Fruit fly (Drosophila melanogaster) whole organism, embryonic: ENCODE measurements around the gene CG17959.

Experiments
- B-H2 ChIP-seq: fragments of 200-800 bp; sonication (Bioruptor generic); optimal IDR thresholded peaks from 2 replicates; lab custom pipeline; 2018; ENCODE audit warnings: missing biosample characterization, mild to moderate bottlenecking, missing genetic modification characterization
- CG10147 ChIP-seq: fragments of 200-800 bp; sonication (Bioruptor generic); optimal IDR thresholded peaks from 2 replicates; lab custom pipeline; 2019; ENCODE audit warnings: missing biosample characterization, mild to moderate bottlenecking, missing genetic modification characterization, moderate library complexity
- CG10209 ChIP-seq: fragments of 200-800 bp; sonication (Bioruptor generic); optimal IDR thresholded peaks from 3 replicates; lab custom pipeline; 2017; ENCODE audit warnings: missing biosample characterization, mild to moderate bottlenecking, missing genetic modification characterization, missing genetic modification reagents
- CG10431 ChIP-seq: fragments of 200-800 bp; sonication (Bioruptor generic); optimal IDR thresholded peaks from 3 replicates; lab custom pipeline; 2018; ENCODE audit warnings: missing biosample characterization, mild to moderate bottlenecking, missing genetic modification characterization
- CG11695 ChIP-seq: fragments of 200-800 bp; sonication (Bioruptor generic); IDR thresholded peaks from 3 replicates; pipeline ENCODE4 v1.3.6; 2022; ENCODE audit warnings: missing biosample characterization, missing genetic modification characterization
- CG11696 ChIP-seq: fragments of 200-800 bp; sonication (Bioruptor generic); IDR thresholded peaks from 2 replicates; pipeline ENCODE4 v1.3.6; 2022; ENCODE audit warnings: missing biosample characterization, missing genetic modification characterization
- CG11723 ChIP-seq: fragments of 200-800 bp; sonication (Bioruptor generic); optimal IDR thresholded peaks from 2 replicates; lab custom pipeline; 2017; ENCODE audit warnings: missing biosample characterization, mild to moderate bottlenecking, missing genetic modification characterization
- CG12744 ChIP-seq: fragments of 200-800 bp; sonication (Bioruptor generic); optimal IDR thresholded peaks from 2 replicates; lab custom pipeline; 2016; ENCODE audit warnings: missing biosample characterization, missing genetic modification characterization
- CG14965 ChIP-seq: fragments of 200-800 bp; sonication (Bioruptor generic); optimal IDR thresholded peaks from 2 replicates; lab custom pipeline; 2016; ENCODE audit warnings: missing biosample characterization, missing genetic modification characterization, borderline replicate concordance
- CG15073 ChIP-seq: fragments of 200-800 bp; sonication (Bioruptor generic); optimal IDR thresholded peaks from 2 replicates; lab custom pipeline; 2016; ENCODE audit warnings: missing biosample characterization, missing genetic modification characterization
- CG15514 ChIP-seq: fragments of 200-800 bp; sonication (Bioruptor generic); optimal IDR thresholded peaks from 3 replicates; lab custom pipeline; 2017; ENCODE audit warnings: missing biosample characterization, missing genetic modification characterization, mild to moderate bottlenecking, moderate library complexity, missing genetic modification reagents
- CG1603 ChIP-seq: fragments of 200-800 bp; sonication (Bioruptor generic); optimal IDR thresholded peaks from 2 replicates; lab custom pipeline; 2019; ENCODE audit warnings: missing biosample characterization, mild to moderate bottlenecking, missing genetic modification characterization, moderate library complexity
- CG17912 ChIP-seq: fragments of 200-800 bp; sonication (Bioruptor generic); optimal IDR thresholded peaks from 2 replicates; lab custom pipeline; 2018; ENCODE audit warnings: missing biosample characterization, mild to moderate bottlenecking, missing genetic modification characterization
- CG1792 ChIP-seq: fragments of 200-800 bp; sonication (Bioruptor generic); optimal IDR thresholded peaks from 2 replicates; lab custom pipeline; 2016; ENCODE audit warnings: missing biosample characterization, missing genetic modification characterization
- CG18011 ChIP-seq: fragments of 200-800 bp; sonication (Bioruptor generic); optimal IDR thresholded peaks from 2 replicates; lab custom pipeline; 2017; ENCODE audit warnings: missing biosample characterization, missing genetic modification characterization, mild to moderate bottlenecking, moderate library complexity, missing genotype
- CG18262 ChIP-seq: fragments of 200-800 bp; optimal IDR thresholded peaks from 3 replicates; lab custom pipeline; 2019; ENCODE audit warnings: missing biosample characterization, mild to moderate bottlenecking, missing genetic modification characterization, moderate library complexity
- CG4424 ChIP-seq: fragments of 200-800 bp; sonication (Bioruptor generic); optimal IDR thresholded peaks from 3 replicates; lab custom pipeline; 2016; ENCODE audit warnings: missing biosample characterization, missing genetic modification characterization
- CG5180 ChIP-seq: fragments of 200-800 bp; sonication (Bioruptor generic); optimal IDR thresholded peaks from 3 replicates; lab custom pipeline; 2017; ENCODE audit warnings: missing biosample characterization, missing genetic modification characterization, mild to moderate bottlenecking, moderate library complexity, missing genetic modification reagents
- CG6254 ChIP-seq: fragments of 200-800 bp; sonication (Bioruptor generic); optimal IDR thresholded peaks from 3 replicates; lab custom pipeline; 2017; ENCODE audit warnings: mild to moderate bottlenecking, missing biosample characterization, missing genetic modification reagents, missing genetic modification characterization
- CG6689 ChIP-seq: fragments of 200-800 bp; sonication (Bioruptor generic); IDR thresholded peaks from 2 replicates; pipeline ENCODE4 v1.3.6; 2022; ENCODE audit warnings: missing biosample characterization, missing genetic modification characterization
- CG7839 ChIP-seq: fragments of 200-800 bp; sonication (Bioruptor generic); optimal IDR thresholded peaks from 3 replicates; lab custom pipeline; 2018; ENCODE audit warnings: missing biosample characterization, mild to moderate bottlenecking, missing genetic modification characterization, moderate library complexity
- CG7987 ChIP-seq: fragments of 200-800 bp; sonication (Bioruptor generic); optimal IDR thresholded peaks from 2 replicates; lab custom pipeline; 2018; ENCODE audit warnings: missing biosample characterization, mild to moderate bottlenecking, missing genetic modification characterization, moderate library complexity
- CG8388 ChIP-seq: fragments of 200-800 bp; sonication (Bioruptor generic); optimal IDR thresholded peaks from 2 replicates; lab custom pipeline; 2019; ENCODE audit warnings: missing biosample characterization, mild to moderate bottlenecking, missing genetic modification characterization, moderate library complexity
- D ChIP-seq, 2 experiments: fragments of 200-800 bp in 1 of 2; fragments of >200 bp in 1 of 2; sonication (Bioruptor generic) in 1 of 2; optimal IDR thresholded peaks; 2 replicates in 1 of 2; 3 replicates in 1 of 2; lab custom pipeline; 2017; ENCODE audit warnings: mild to moderate bottlenecking in 1 of 2, missing biosample characterization in 1 of 2, missing genetic modification characterization in 1 of 2, missing genetic modification reagents in 1 of 2
- Dref ChIP-seq: fragments of 200-800 bp; sonication (Bioruptor generic); IDR thresholded peaks from 2 replicates; pipeline ENCODE4 v1.3.6; 2022; ENCODE audit warnings: missing biosample characterization, missing genetic modification characterization
- E2f2 ChIP-seq: fragments of 200-800 bp; sonication (Bioruptor generic); IDR thresholded peaks from 2 replicates; pipeline ENCODE4 v1.3.6; 2022; ENCODE audit warnings: missing biosample characterization, missing genetic modification characterization
- Ets65A ChIP-seq: fragments of 200-800 bp; sonication (Bioruptor generic); peaks from one replicate; lab custom pipeline; 2016; ENCODE audit warnings: missing biosample characterization, missing genetic modification characterization
- Fer3 ChIP-seq: fragments of 200-800 bp; sonication (Bioruptor generic); optimal IDR thresholded peaks from 2 replicates; lab custom pipeline; 2018; ENCODE audit warnings: missing biosample characterization, mild to moderate bottlenecking, missing genetic modification characterization, moderate library complexity
- HLH54F ChIP-seq: fragments of 200-800 bp; sonication (Bioruptor generic); optimal IDR thresholded peaks from 3 replicates; lab custom pipeline; 2016; ENCODE audit warnings: missing biosample characterization, missing genetic modification characterization
- MESR4 ChIP-seq: fragments of 200-800 bp; sonication (Bioruptor generic); optimal IDR thresholded peaks from 2 replicates; lab custom pipeline; 2018; ENCODE audit warnings: missing biosample characterization, mild to moderate bottlenecking, missing genetic modification characterization, moderate library complexity
- Max ChIP-seq: fragments of 200-800 bp; sonication (Bioruptor generic); optimal IDR thresholded peaks from 2 replicates; lab custom pipeline; 2016; ENCODE audit warnings: missing biosample characterization, mild to moderate bottlenecking, missing genetic modification characterization
- Pdp1 ChIP-seq, 2 experiments: fragments of 200-800 bp; sonication (Bioruptor generic); optimal IDR thresholded peaks; 3 replicates each; lab custom pipeline; 2016; ENCODE audit warnings: missing biosample characterization in 2 of 2, missing genetic modification characterization in 2 of 2, mild to moderate bottlenecking in 1 of 2, moderate library complexity in 1 of 2
- Sox100B ChIP-seq: fragments of 200-800 bp; sonication (Bioruptor generic); optimal IDR thresholded peaks from 3 replicates; lab custom pipeline; 2018; ENCODE audit warnings: missing biosample characterization, mild to moderate bottlenecking, missing genetic modification characterization
- bigmax ChIP-seq: fragments of 200-800 bp; sonication (Bioruptor generic); optimal IDR thresholded peaks from 2 replicates; lab custom pipeline; 2018; ENCODE audit warnings: missing biosample characterization, mild to moderate bottlenecking, missing genetic modification characterization
- cato ChIP-seq: fragments of 200-800 bp; sonication (Bioruptor generic); optimal IDR thresholded peaks from 2 replicates; lab custom pipeline; 2016; ENCODE audit warnings: missing biosample characterization, missing genetic modification characterization, borderline replicate concordance
- chm ChIP-seq: fragments of 200-800 bp; sonication (Bioruptor generic); IDR thresholded peaks from 2 replicates; pipeline ENCODE4 v1.3.6; 2022; ENCODE audit warnings: missing biosample characterization, missing genetic modification characterization
- ewg ChIP-seq: fragments of 200-800 bp; sonication (Bioruptor generic); optimal IDR thresholded peaks from 3 replicates; lab custom pipeline; 2017; ENCODE audit warnings: mild to moderate bottlenecking, missing biosample characterization, missing genetic modification reagents, missing genetic modification characterization
- gcm2 ChIP-seq: fragments of 200-800 bp; sonication (Bioruptor generic); optimal IDR thresholded peaks from 2 replicates; lab custom pipeline; 2016; ENCODE audit warnings: missing biosample characterization, missing genetic modification characterization
- hkb ChIP-seq, 2 experiments: fragments of 200-800 bp in 1 of 2; fragments of >200 bp in 1 of 2; sonication (Bioruptor generic) in 1 of 2; IDR thresholded peaks in 1 of 2; optimal IDR thresholded peaks in 1 of 2; 2 replicates each; pipeline versions ENCODE4 v1.3.6 to Lab custom; 2017 to 2022; ENCODE audit warnings: missing biosample characterization in 1 of 2, missing genetic modification characterization in 1 of 2
- hth ChIP-seq: fragments of >200 bp; optimal IDR thresholded peaks from 2 replicates; lab custom pipeline; 2017; ENCODE audit warnings: inconsistent platforms
- lab ChIP-seq: fragments of 200-800 bp; sonication (Bioruptor generic); optimal IDR thresholded peaks from 3 replicates; lab custom pipeline; 2017; ENCODE audit warnings: missing biosample characterization, missing genetic modification characterization, mild to moderate bottlenecking, moderate library complexity, missing genetic modification reagents
- nau ChIP-seq: fragments of 200-800 bp; sonication (Bioruptor generic); optimal IDR thresholded peaks from 3 replicates; lab custom pipeline; 2017; ENCODE audit warnings: missing biosample characterization, mild to moderate bottlenecking, missing genetic modification characterization, missing genetic modification reagents
- odd ChIP-seq: fragments of 200-800 bp; sonication (Bioruptor generic); optimal IDR thresholded peaks from 2 replicates; lab custom pipeline; 2017; ENCODE audit warnings: missing biosample characterization, mild to moderate bottlenecking, missing genetic modification characterization
- pb ChIP-seq: fragments of 200-800 bp; sonication (Bioruptor generic); optimal IDR thresholded peaks from 3 replicates; lab custom pipeline; 2016; ENCODE audit warnings: missing biosample characterization, missing genetic modification characterization
- phol ChIP-seq: fragments of 200-800 bp; sonication (Bioruptor generic); optimal IDR thresholded peaks from 3 replicates; lab custom pipeline; 2018; ENCODE audit warnings: missing biosample characterization, mild to moderate bottlenecking, missing genetic modification characterization, moderate library complexity
- repo ChIP-seq: fragments of 200-800 bp; sonication (Bioruptor generic); optimal IDR thresholded peaks from 2 replicates; lab custom pipeline; 2016; ENCODE audit warnings: missing biosample characterization, missing genetic modification characterization
- sob ChIP-seq: fragments of 200-800 bp; sonication (Bioruptor generic); IDR thresholded peaks from 2 replicates; pipeline ENCODE4 v1.3.6; 2022; ENCODE audit warnings: missing biosample characterization, missing genetic modification characterization
- tap ChIP-seq: fragments of 200-800 bp; optimal IDR thresholded peaks from 3 replicates; lab custom pipeline; 2019; ENCODE audit warnings: missing biosample characterization, mild to moderate bottlenecking, missing genetic modification characterization, moderate library complexity
- trem ChIP-seq: fragments of 200-800 bp; optimal IDR thresholded peaks from 3 replicates; lab custom pipeline; 2019; ENCODE audit warnings: missing biosample characterization, mild to moderate bottlenecking, missing genetic modification characterization, moderate library complexity
- zfh2 ChIP-seq: fragments of 200-800 bp; sonication (Bioruptor generic); optimal IDR thresholded peaks from 2 replicates; lab custom pipeline; 2016; ENCODE audit warnings: missing biosample characterization, missing genetic modification characterization

The CG17959 gene

DNA sequence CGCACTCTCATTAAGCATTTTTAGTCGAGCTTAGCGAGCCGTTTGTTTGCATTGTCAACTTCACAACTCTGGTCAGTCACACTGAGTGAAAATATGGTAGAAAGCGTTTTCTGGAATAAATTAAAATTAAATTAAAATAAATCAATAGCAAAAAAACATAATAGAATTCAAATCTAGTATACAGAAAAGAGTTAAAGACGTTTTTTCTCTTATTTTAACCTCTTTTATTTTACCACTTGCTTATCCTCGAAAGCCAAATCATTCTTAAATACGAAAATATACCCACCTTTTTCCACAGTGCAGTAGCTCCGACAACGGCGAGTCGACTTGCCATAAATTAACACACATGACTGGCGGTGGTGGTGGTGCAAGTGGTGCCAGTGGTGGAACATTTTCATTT, 4.7 kb downstream of the CG17959 start (continued):
- TF ChIP-seq E2f2 (peak; percentile 13; the same call in 1 of the 2 replicates), CG6254 (GFP tag; lab: Kevin White, UChicago) (no peak), zfh2 (GFP tag; lab: Kevin White, UChicago) (no peak), hth (no peak), chm (GFP tag; lab: Robert Waterston, UW) (no peak), CG1603 (tag; lab: Kevin White, UChicago) (no peak), bigmax (GFP tag; lab: Kevin White, UChicago) (no peak), CG17912 (GFP tag; lab: Kevin White, UChicago) (no peak), tap (no peak), trem (tag; lab: Kevin White, UChicago) (no peak), Dref (GFP tag; lab: Robert Waterston, UW) (no peak), CG5180 (peak; percentile 19), sob (GFP tag; lab: Robert Waterston, UW) (no peak), CG7839 (peak; percentile 52), CG10431 (GFP tag; lab: Kevin White, UChicago) (no peak), Ets65A (no peak), CG15514 (GFP tag; lab: Kevin White, UChicago) (no peak), phol (tag; lab: Kevin White, UChicago) (peak; percentile 43), CG7987 (GFP tag; lab: Kevin White, UChicago) (no peak), gcm2 (GFP tag; lab: Kevin White, UChicago) (no peak), lab (GFP tag; lab: Kevin White, UChicago) (peak; percentile 45), hkb (optimal IDR thresholded peaks at IDR 0.05; lab: Kevin White, UChicago) (no peak), hkb (GFP tag; IDR thresholded peaks at IDR 0.05; lab: Robert Waterston, UW) (no peak), CG1792 (GFP tag; lab: Kevin White, UChicago) (no peak), CG11696 (GFP tag; lab: Robert Waterston, UW) (no peak), ewg (no peak), HLH54F (no peak), CG6689 (GFP tag; lab: Robert Waterston, UW) (0 out of 2 replicates have a peak, but pooled peaks have one; percentile 22), CG10209 (GFP tag; lab: Kevin White, UChicago) (no peak), CG8388 (GFP tag; lab: Kevin White, UChicago) (peak; percentile 29), CG10147 (GFP tag; lab: Kevin White, UChicago) (peak; percentile 22), CG18011 (GFP tag; lab: Kevin White, UChicago) (no peak), MESR4 (no peak), Sox100B (GFP tag; lab: Kevin White, UChicago) (peak; percentile 18), nau (no peak), odd (GFP tag; lab: Kevin White, UChicago) (no peak), CG12744 (GFP tag; lab: Kevin White, UChicago) (no peak), Pdp1 (GFP tag; optimal IDR thresholded peaks at IDR 0.05; lab: Kevin White, UChicago) (no peak), Fer3 (tag; lab: Kevin White, UChicago) (peak; percentile 26), B-H2 (GFP tag; lab: Kevin White, UChicago) (no peak), CG14965 (GFP tag; lab: Kevin White, UChicago) (no peak), CG11723 (no peak), CG15073 (GFP tag; lab: Kevin White, UChicago) (no peak), CG11695 (GFP tag; lab: Robert Waterston, UW) (no peak), Max (GFP tag; lab: Kevin White, UChicago) (no peak), cato (GFP tag; lab: Kevin White, UChicago) (no peak), CG4424 (peak; percentile 9), repo (no peak), pb (no peak), CG18262 (peak; percentile 51), D (optimal IDR thresholded peaks at IDR 0.05; lab: Kevin White, UChicago) (no peak), D (GFP tag; optimal IDR thresholded peaks at IDR 0.05; lab: Kevin White, UChicago) (peak; percentile 32)
